Fruit fly (Drosophila melanogaster): Measurements from ENCODE around the gene CG1523.

- TF ChIP-seq CG12768 (GFP tag; optimal IDR thresholded peaks at IDR 0.05) (no peak), CG7045 (GFP tag; optimal IDR thresholded peaks at IDR 0.05) (no peak), Mnt (GFP tag; optimal IDR thresholded peaks at IDR 0.05) (no peak), tj (GFP tag; optimal IDR thresholded peaks at IDR 0.05) (no peak), Crg-1 (GFP tag; optimal IDR thresholded peaks at IDR 0.05) (no peak), CG14711 (tag; optimal IDR thresholded peaks at IDR 0.05) (no peak), pad (GFP tag; optimal IDR thresholded peaks at IDR 0.05) (no peak), toe (GFP tag; optimal IDR thresholded peaks at IDR 0.05) (no peak), ovo (GFP tag; optimal IDR thresholded peaks at IDR 0.05) (no peak), CG11617 (GFP tag; optimal IDR thresholded peaks at IDR 0.05) (no peak), CG7101 (tag; optimal IDR thresholded peaks at IDR 0.05) (no peak), Clk (GFP tag; optimal IDR thresholded peaks at IDR 0.05) (no peak)
Measured at dm6 chr3R:28775703-28776102, 43.8 kb downstream of the CG1523 start.
